Worm (Caenorhabditis elegans) whole organism, L3 larva: Measurements from ENCODE around the gene dgk-4.

ENCODE experiments used
- R02D3.7 ChIP-seq: fragments of 150-350 bp; optimal IDR thresholded peaks from 2 replicates; lab custom pipeline; 2014; ENCODE audit warnings: missing biosample characterization, missing genetic modification characterization
- ceh-82 ChIP-seq: fragments of 150-350 bp; optimal IDR thresholded peaks from 2 replicates; lab custom pipeline; 2014; ENCODE audit warnings: missing biosample characterization, missing genetic modification characterization
- nfya-1 ChIP-seq: sonication (generic microtip); optimal IDR thresholded peaks from 2 replicates; lab custom pipeline; 2017; ENCODE audit warnings: missing genetic modification characterization, mild to moderate bottlenecking, missing compliant biosample characterization, antibody characterized with exemption, moderate library complexity; ENCODE audit not compliant: insufficient read depth
- nhr-77 ChIP-seq: fragments of 150-350 bp; optimal IDR thresholded peaks from 2 replicates; lab custom pipeline; 2014; ENCODE audit warnings: missing biosample characterization, missing genetic modification characterization
- pqm-1 ChIP-seq: fragments of 150-350 bp; optimal IDR thresholded peaks from 2 replicates; lab custom pipeline; 2017; ENCODE audit warnings: missing biosample characterization, missing genetic modification characterization, inconsistent platforms
- unc-62 ChIP-seq: fragments of 150-350 bp; sonication (generic microtip); optimal IDR thresholded peaks from 4 replicates; lab custom pipeline; 2014; ENCODE audit warnings: missing biosample characterization, missing genetic modification reagents, missing genetic modification characterization
- ztf-4 ChIP-seq: fragments of 150-350 bp; optimal IDR thresholded peaks from 2 replicates; lab custom pipeline; 2014; ENCODE audit warnings: missing biosample characterization, missing genetic modification characterization

DNA sequence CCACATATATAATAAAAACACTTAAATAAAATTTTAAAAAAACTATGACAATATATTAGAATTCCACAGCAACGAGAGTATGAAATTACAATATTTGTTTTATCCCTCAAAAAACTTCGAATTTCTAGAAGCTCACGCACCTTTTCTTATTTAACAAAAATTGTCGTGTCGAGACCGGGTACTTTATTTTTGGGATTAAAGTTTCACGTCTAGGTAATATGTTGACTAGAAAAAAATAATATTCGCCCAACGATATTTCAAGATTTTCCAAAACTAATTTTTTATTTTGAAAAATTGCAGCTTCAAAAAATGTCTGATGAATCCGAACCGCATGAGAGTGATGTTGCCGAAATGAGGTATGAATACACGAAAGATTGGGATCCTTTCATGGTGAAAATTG, 13.3 kb downstream of the dgk-4 start, which contains the start of gene C49C8.3:
- TF ChIP-seq pqm-1 = no peak
- no peak for TF ChIP-seq ceh-82 (tag; lab: Kevin White, UChicago)
- no peak for TF ChIP-seq unc-62 (GFP tag; lab: Kevin White, UChicago)
- no peak for TF ChIP-seq R02D3.7
- TF ChIP-seq nfya-1 (tag; lab: Kevin White, UChicago) = no peak
- no peak for TF ChIP-seq ztf-4 (tag; lab: Kevin White, UChicago)
- no peak for TF ChIP-seq nhr-77 (tag; lab: Kevin White, UChicago)
